Fruit fly (Drosophila melanogaster) whole organism, embryonic: Measurements from ENCODE around the gene CG31233.

ENCODE experiments used
- Bgb ChIP-seq: fragments of 200-800 bp; sonication (Bioruptor generic); IDR thresholded peaks from 2 replicates; pipeline ENCODE4 v1.3.6; 2022; ENCODE audit warnings: missing biosample characterization, missing genetic modification characterization; ENCODE audit not compliant: partially characterized antibody
- Blimp-1 ChIP-seq: fragments of 200-800 bp; sonication (Bioruptor generic); optimal IDR thresholded peaks from 3 replicates; lab custom pipeline; 2018; ENCODE audit warnings: missing biosample characterization, missing genetic modification characterization, mild to moderate bottlenecking, moderate library complexity, missing genetic modification reagents
- BtbVII ChIP-seq: fragments of 200-800 bp; sonication (Bioruptor generic); optimal IDR thresholded peaks from 3 replicates; lab custom pipeline; 2017; ENCODE audit warnings: missing biosample characterization, mild to moderate bottlenecking, missing genetic modification characterization
- CG10267 ChIP-seq: fragments of 200-800 bp; sonication (Bioruptor generic); optimal IDR thresholded peaks from 2 replicates; lab custom pipeline; 2018; ENCODE audit warnings: missing biosample characterization, mild to moderate bottlenecking, missing genetic modification characterization, moderate library complexity
- CG10366 ChIP-seq: fragments of 200-800 bp; sonication (Bioruptor generic); IDR thresholded peaks from 2 replicates; pipeline ENCODE4 v1.3.6; 2022; ENCODE audit warnings: missing biosample characterization, missing genetic modification characterization
- CG16815 ChIP-seq: fragments of 200-800 bp; sonication (Bioruptor generic); optimal IDR thresholded peaks from 3 replicates; lab custom pipeline; 2017; ENCODE audit warnings: missing biosample characterization, mild to moderate bottlenecking, missing genetic modification characterization
- CG16863 ChIP-seq: fragments of 200-800 bp; sonication (Bioruptor generic); optimal IDR thresholded peaks from 3 replicates; lab custom pipeline; 2016; ENCODE audit warnings: missing biosample characterization, missing genetic modification characterization
- CG17186 ChIP-seq: fragments of 200-800 bp; sonication (Bioruptor generic); optimal IDR thresholded peaks from 3 replicates; lab custom pipeline; 2017; ENCODE audit warnings: missing biosample characterization, missing genetic modification reagents, missing genetic modification characterization
- CG17568 ChIP-seq: fragments of 200-800 bp; sonication (Bioruptor generic); optimal IDR thresholded peaks from 2 replicates; lab custom pipeline; 2018; ENCODE audit warnings: missing biosample characterization, mild to moderate bottlenecking, missing genetic modification characterization, moderate library complexity
- CG17912 ChIP-seq: fragments of 200-800 bp; sonication (Bioruptor generic); optimal IDR thresholded peaks from 2 replicates; lab custom pipeline; 2018; ENCODE audit warnings: missing biosample characterization, mild to moderate bottlenecking, missing genetic modification characterization
- CG18476 ChIP-seq: fragments of 200-800 bp; sonication (Bioruptor generic); optimal IDR thresholded peaks from 2 replicates; lab custom pipeline; 2016; ENCODE audit warnings: missing biosample characterization, mild to moderate bottlenecking, missing genetic modification characterization
- CG30431 ChIP-seq: fragments of 200-800 bp; sonication (Bioruptor generic); optimal IDR thresholded peaks from 2 replicates; lab custom pipeline; 2017; ENCODE audit warnings: missing biosample characterization, missing genetic modification characterization
- CG32532 ChIP-seq: fragments of 200-800 bp; sonication (Bioruptor generic); IDR thresholded peaks from 2 replicates; pipeline ENCODE4 v1.3.6; 2022; ENCODE audit warnings: missing biosample characterization, missing genetic modification characterization
- CG34422 ChIP-seq: fragments of 200-800 bp; sonication (Bioruptor generic); IDR thresholded peaks from 3 replicates; pipeline ENCODE4 v1.3.6; 2022; ENCODE audit warnings: missing biosample characterization, missing genetic modification characterization
- CG4328 ChIP-seq: fragments of 200-800 bp; sonication (Bioruptor generic); optimal IDR thresholded peaks from 3 replicates; lab custom pipeline; 2017; ENCODE audit warnings: missing biosample characterization, missing genetic modification reagents, missing genetic modification characterization
- CG4424 ChIP-seq: fragments of 200-800 bp; sonication (Bioruptor generic); optimal IDR thresholded peaks from 3 replicates; lab custom pipeline; 2016; ENCODE audit warnings: missing biosample characterization, missing genetic modification characterization
- CG4854 ChIP-seq: fragments of 200-800 bp; sonication (Bioruptor generic); optimal IDR thresholded peaks from 2 replicates; lab custom pipeline; 2016; ENCODE audit warnings: missing biosample characterization, missing genetic modification characterization, inconsistent platforms
- CG5245 ChIP-seq: fragments of 200-800 bp; sonication (Bioruptor generic); optimal IDR thresholded peaks from 3 replicates; lab custom pipeline; 2016; ENCODE audit warnings: missing biosample characterization, missing genetic modification characterization
- CG7928 ChIP-seq: fragments of 200-800 bp; sonication (Bioruptor generic); optimal IDR thresholded peaks from 2 replicates; lab custom pipeline; 2017; ENCODE audit warnings: missing biosample characterization, mild to moderate bottlenecking, missing genetic modification characterization
- CG8281 ChIP-seq: fragments of 200-800 bp; sonication (Bioruptor generic); optimal IDR thresholded peaks from 2 replicates; lab custom pipeline; 2018; ENCODE audit warnings: missing biosample characterization, mild to moderate bottlenecking, missing genetic modification characterization, moderate library complexity
- Deaf1 ChIP-seq: fragments of 200-800 bp; optimal IDR thresholded peaks from 3 replicates; lab custom pipeline; 2019; ENCODE audit warnings: missing biosample characterization, mild to moderate bottlenecking, missing genetic modification characterization, moderate library complexity
- Dek ChIP-seq: fragments of 200-800 bp; sonication (Bioruptor generic); optimal IDR thresholded peaks from 3 replicates; lab custom pipeline; 2019; ENCODE audit warnings: missing biosample characterization, mild to moderate bottlenecking, missing genetic modification characterization, moderate library complexity
- Dip2 ChIP-seq: fragments of 200-800 bp; sonication (Bioruptor generic); IDR thresholded peaks from 2 replicates; pipeline ENCODE4 v1.3.6; 2022; ENCODE audit warnings: missing biosample characterization, missing genetic modification characterization
- Ets97D ChIP-seq: fragments of 200-800 bp; sonication (Bioruptor generic); optimal IDR thresholded peaks from 3 replicates; lab custom pipeline; 2016; ENCODE audit warnings: missing biosample characterization, missing genetic modification characterization
- HLH4C ChIP-seq: fragments of 200-800 bp; sonication (Bioruptor generic); IDR thresholded peaks from 3 replicates; pipeline ENCODE4 v1.3.6; 2022; ENCODE audit warnings: missing biosample characterization, missing genetic modification characterization; ENCODE audit not compliant: partially characterized antibody
- Hr39 ChIP-seq: fragments of >200 bp; optimal IDR thresholded peaks from 2 replicates; lab custom pipeline; 2017
- PHDP ChIP-seq: fragments of 200-800 bp; sonication (Bioruptor generic); optimal IDR thresholded peaks from 3 replicates; lab custom pipeline; 2018; ENCODE audit warnings: missing biosample characterization, mild to moderate bottlenecking, missing genetic modification characterization, moderate library complexity
- Poxn ChIP-seq: fragments of 200-800 bp; sonication (Bioruptor generic); IDR thresholded peaks from 2 replicates; pipeline ENCODE4 v1.3.6; 2022; ENCODE audit warnings: missing biosample characterization, missing genetic modification characterization
- Ravus ChIP-seq: fragments of 200-800 bp; sonication (Bioruptor generic); IDR thresholded peaks from 2 replicates; pipeline ENCODE4 v1.3.6; 2022; ENCODE audit warnings: missing biosample characterization, missing genetic modification characterization
- Sox102F ChIP-seq: fragments of 200-800 bp; sonication (Bioruptor generic); optimal IDR thresholded peaks from 2 replicates; lab custom pipeline; 2018; ENCODE audit warnings: missing biosample characterization, mild to moderate bottlenecking, missing genetic modification characterization, moderate library complexity
- Sry-β ChIP-seq: fragments of 200-800 bp; sonication (Bioruptor generic); optimal IDR thresholded peaks from 2 replicates; lab custom pipeline; 2018; ENCODE audit warnings: missing biosample characterization, mild to moderate bottlenecking, missing genetic modification characterization, moderate library complexity
- Xrp1 ChIP-seq: fragments of 200-800 bp; sonication (Bioruptor generic); IDR thresholded peaks from 2 replicates; pipeline ENCODE4 v1.3.6; 2022; ENCODE audit warnings: missing biosample characterization, missing genetic modification characterization
- YL-1 ChIP-seq: fragments of 200-800 bp; sonication (Bioruptor generic); optimal IDR thresholded peaks from 3 replicates; lab custom pipeline; 2017; ENCODE audit warnings: missing biosample characterization, mild to moderate bottlenecking, missing genetic modification characterization
- ap ChIP-seq: fragments of 200-800 bp; sonication (Bioruptor generic); IDR thresholded peaks from 2 replicates; pipeline ENCODE4 v1.3.6; 2022; ENCODE audit warnings: missing biosample characterization, missing genetic modification characterization
- br ChIP-seq: fragments of >200 bp; optimal IDR thresholded peaks from 2 replicates; lab custom pipeline; 2017
- cad ChIP-seq: fragments of >200 bp; optimal IDR thresholded peaks from 2 replicates; lab custom pipeline; 2017; ENCODE audit warnings: missing biosample characterization, missing genetic modification characterization
- ci ChIP-seq: fragments of 200-800 bp; sonication (Bioruptor generic); IDR thresholded peaks from 3 replicates; pipeline ENCODE4 v1.3.6; 2022; ENCODE audit warnings: missing biosample characterization, missing genetic modification characterization
- emc ChIP-seq: fragments of 200-800 bp; sonication (Bioruptor generic); optimal IDR thresholded peaks from 2 replicates; lab custom pipeline; 2016; ENCODE audit warnings: missing biosample characterization, missing genetic modification characterization
- fd96Cb ChIP-seq: fragments of 200-800 bp; sonication (Bioruptor generic); optimal IDR thresholded peaks from 2 replicates; lab custom pipeline; 2018; ENCODE audit warnings: missing biosample characterization, mild to moderate bottlenecking, missing genetic modification characterization, moderate library complexity
- grn ChIP-seq: fragments of 200-800 bp; sonication (Bioruptor generic); optimal IDR thresholded peaks from 3 replicates; lab custom pipeline; 2017; ENCODE audit warnings: missing biosample characterization, missing genetic modification characterization
- lab ChIP-seq: fragments of 200-800 bp; sonication (Bioruptor generic); optimal IDR thresholded peaks from 3 replicates; lab custom pipeline; 2017; ENCODE audit warnings: missing biosample characterization, missing genetic modification characterization, mild to moderate bottlenecking, moderate library complexity, missing genetic modification reagents
- lilli ChIP-seq: fragments of 200-800 bp; sonication (Bioruptor generic); optimal IDR thresholded peaks from 3 replicates; lab custom pipeline; 2016; ENCODE audit warnings: missing biosample characterization, missing genetic modification characterization
- peb ChIP-seq: fragments of 200-800 bp; sonication (Bioruptor generic); IDR thresholded peaks from 2 replicates; pipeline ENCODE4 v1.3.6; 2022; ENCODE audit warnings: missing biosample characterization, missing genetic modification characterization
- phol ChIP-seq: fragments of 200-800 bp; sonication (Bioruptor generic); optimal IDR thresholded peaks from 3 replicates; lab custom pipeline; 2018; ENCODE audit warnings: missing biosample characterization, mild to moderate bottlenecking, missing genetic modification characterization, moderate library complexity
- prd ChIP-seq, 3 experiments: fragments of >200 bp in 2 of 3; fragments of 200-800 bp in 1 of 3; sonication (Bioruptor generic) in 1 of 3; optimal IDR thresholded peaks in 2 of 3; IDR thresholded peaks in 1 of 3; 2 replicates in 2 of 3; 3 replicates in 1 of 3; pipeline versions ENCODE4 v1.3.6 to Lab custom; 2017 to 2022; ENCODE audit warnings: missing biosample characterization in 1 of 3, missing genetic modification characterization in 1 of 3
- sd ChIP-seq: fragments of 200-800 bp; sonication (Bioruptor generic); optimal IDR thresholded peaks from 3 replicates; lab custom pipeline; 2018; ENCODE audit warnings: missing biosample characterization, mild to moderate bottlenecking, missing genetic modification characterization, moderate library complexity
- shn ChIP-seq: fragments of 200-800 bp; sonication (Bioruptor generic); optimal IDR thresholded peaks from 3 replicates; lab custom pipeline; 2016; ENCODE audit warnings: missing biosample characterization, missing genetic modification characterization
- sisA ChIP-seq: fragments of 200-800 bp; sonication (Bioruptor generic); IDR thresholded peaks from 2 replicates; pipeline ENCODE4 v1.3.6; 2022; ENCODE audit warnings: missing biosample characterization, missing genetic modification characterization
- ssp ChIP-seq: fragments of 200-800 bp; sonication (Bioruptor generic); IDR thresholded peaks from 2 replicates; pipeline ENCODE4 v1.3.6; 2022; ENCODE audit warnings: missing biosample characterization, missing genetic modification characterization
- unpg ChIP-seq: fragments of 200-800 bp; sonication (Bioruptor generic); optimal IDR thresholded peaks from 3 replicates; lab custom pipeline; 2018; ENCODE audit warnings: missing biosample characterization, mild to moderate bottlenecking, missing genetic modification characterization, moderate library complexity
- wdn ChIP-seq: fragments of 200-800 bp; sonication (Bioruptor generic); IDR thresholded peaks from 2 replicates; pipeline ENCODE4 v1.3.6; 2022; ENCODE audit warnings: missing biosample characterization, missing genetic modification characterization
- yki ChIP-seq: fragments of >200 bp; optimal IDR thresholded peaks from 3 replicates; lab custom pipeline; 2018

The CG31233 gene

DNA sequence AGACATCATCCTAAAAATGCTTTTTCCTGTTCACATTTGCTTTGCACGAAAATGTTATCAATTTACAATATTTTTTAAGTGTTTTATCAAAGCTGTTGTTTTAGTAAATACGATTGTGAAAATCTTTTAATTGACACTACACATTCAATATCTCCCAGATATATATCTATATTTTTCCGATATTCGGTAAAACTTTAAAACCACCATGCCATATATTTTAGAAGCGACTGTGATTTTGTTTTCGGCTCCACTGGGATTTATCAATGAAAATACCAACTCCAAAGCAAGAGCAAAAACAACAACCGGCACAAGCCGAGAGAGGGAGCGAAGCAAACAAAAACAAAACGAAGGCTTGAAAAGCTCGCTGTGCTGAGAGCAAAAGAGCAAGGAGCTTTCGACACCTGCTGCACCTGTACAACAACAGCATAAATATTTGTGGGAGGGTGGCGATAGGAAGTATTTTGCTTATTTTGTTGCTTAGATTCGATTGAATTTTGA, 29.7 kb upstream of the CG31233 start (continued):
- TF ChIP-seq Sox102F (peak; percentile 63), prd (optimal IDR thresholded peaks at IDR 0.05; lab: Kevin White, UChicago) (no peak), prd (GFP tag; IDR thresholded peaks at IDR 0.05; lab: Robert Waterston, UW) (0 out of 3 replicates have a peak, but pooled peaks have one; percentile 11), Blimp-1 (GFP tag; lab: Kevin White, UChicago) (peak; percentile 48), ci (GFP tag; lab: Robert Waterston, UW) (no peak), CG17912 (GFP tag; lab: Kevin White, UChicago) (no peak), CG16863 (GFP tag; lab: Kevin White, UChicago) (peak; percentile 30), CG10267 (tag; lab: Kevin White, UChicago) (peak; percentile 20), CG4854 (GFP tag; lab: Kevin White, UChicago) (peak; percentile 27), CG5245 (GFP tag; lab: Kevin White, UChicago) (no peak), wdn (GFP tag; lab: Robert Waterston, UW) (no peak), lab (GFP tag; lab: Kevin White, UChicago) (peak; percentile 58), shn (no peak), peb (no peak), Hr39 (lab: Kevin White, UChicago) (no peak), YL-1 (GFP tag; lab: Kevin White, UChicago) (no peak), Dek (no peak), sd (tag; lab: Kevin White, UChicago) (peak; percentile 85), CG8281 (peak; percentile 11), emc (GFP tag; lab: Kevin White, UChicago) (no peak), CG4424 (peak; percentile 26), BtbVII (GFP tag; lab: Kevin White, UChicago) (no peak), yki (lab: Kevin White, UChicago) (no peak), Sry-β (GFP tag; lab: Kevin White, UChicago) (no peak), CG17568 (no peak), Bgb (GFP tag; lab: Robert Waterston, UW) (no peak), lilli (GFP tag; lab: Kevin White, UChicago) (peak; percentile 56), CG30431 (GFP tag; lab: Kevin White, UChicago) (no peak), ssp (GFP tag; lab: Robert Waterston, UW) (no peak), Deaf1 (no peak), unpg (GFP tag; lab: Kevin White, UChicago) (peak; percentile 65), CG18476 (GFP tag; lab: Kevin White, UChicago) (peak; percentile 25), br (lab: Kevin White, UChicago) (no peak), CG32532 (GFP tag; lab: Robert Waterston, UW) (peak; percentile 56; the same call in 1 of the 2 replicates), cad (GFP tag; lab: Kevin White, UChicago) (no peak), Xrp1 (GFP tag; lab: Robert Waterston, UW) (no peak), phol (tag; lab: Kevin White, UChicago) (peak; percentile 58), sisA (no peak), CG34422 (GFP tag; lab: Robert Waterston, UW) (no peak), HLH4C (no peak), Dip2 (GFP tag; lab: Robert Waterston, UW) (no peak), CG4328 (GFP tag; lab: Kevin White, UChicago) (no peak), CG7928 (no peak), ap (no peak), CG17186 (no peak), Ravus (GFP tag; lab: Robert Waterston, UW) (no peak), Ets97D (GFP tag; lab: Kevin White, UChicago) (no peak), PHDP (tag; lab: Kevin White, UChicago) (peak; percentile 67), grn (GFP tag; lab: Kevin White, UChicago) (no peak), CG10366 (GFP tag; lab: Robert Waterston, UW) (peak; percentile 25; the same call in 1 of the 2 replicates), Poxn (no peak), CG16815 (no peak), fd96Cb (tag; lab: Kevin White, UChicago) (peak; percentile 10)
